Fruit fly (Drosophila melanogaster): ENCODE results near the gene CG33489.
A peak's percentile ranks its signal among the peaks of the same experiment; 100 is the strongest.

The CG33489 gene

DNA sequence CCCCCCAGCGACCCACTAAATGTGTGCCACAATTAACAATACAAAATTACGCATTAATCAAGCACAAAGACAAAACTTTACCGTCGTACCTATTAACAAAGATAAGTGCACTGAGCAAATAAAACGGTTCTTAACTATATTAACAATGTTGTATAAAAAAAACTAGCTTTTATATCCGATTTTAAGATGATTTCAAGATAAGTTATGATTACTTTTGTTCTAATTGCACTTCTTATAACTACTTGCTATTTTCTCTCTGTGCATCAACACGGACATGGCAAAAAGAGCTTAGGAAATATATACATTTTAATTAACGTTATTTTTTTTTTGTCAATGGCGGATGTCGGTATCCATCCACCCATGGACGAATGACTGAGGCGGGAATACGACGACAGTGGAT lies 40.7 kb downstream of the CG33489 start (continued):
- no peak for TF ChIP-seq dac (GFP tag; optimal IDR thresholded peaks at IDR 0.05)
- no peak for TF ChIP-seq CG16779 (tag; optimal IDR thresholded peaks at IDR 0.05)
- TF ChIP-seq CG6276 (GFP tag; optimal IDR thresholded peaks at IDR 0.05) = no peak
- no peak for TF ChIP-seq CG4318 (GFP tag; optimal IDR thresholded peaks at IDR 0.05)
- peak; percentile 3 for TF ChIP-seq CG10631 (GFP tag; optimal IDR thresholded peaks at IDR 0.05)
- no peak for TF ChIP-seq fkh (GFP tag; optimal IDR thresholded peaks at IDR 0.05)
- no peak for TF ChIP-seq vri (GFP tag; optimal IDR thresholded peaks at IDR 0.05)
- TF ChIP-seq Met (GFP tag; optimal IDR thresholded peaks at IDR 0.05) = peak; percentile 18
- no peak for TF ChIP-seq CG6854 (GFP tag; optimal IDR thresholded peaks at IDR 0.05)
- TF ChIP-seq Ets96B (tag; optimal IDR thresholded peaks at IDR 0.05) = no peak
- TF ChIP-seq CG11902 (GFP tag; optimal IDR thresholded peaks at IDR 0.05) = no peak
- no peak for TF ChIP-seq Hr38 (GFP tag; optimal IDR thresholded peaks at IDR 0.05)
- TF ChIP-seq Smox (GFP tag; optimal IDR thresholded peaks at IDR 0.05) = peak; percentile 23
- peak; percentile 25 for TF ChIP-seq CG6792 (GFP tag; optimal IDR thresholded peaks at IDR 0.05)
- TF ChIP-seq CG31627 (GFP tag; optimal IDR thresholded peaks at IDR 0.05) = peak; percentile 37
- peak; percentile 34 for TF ChIP-seq Hr39 (GFP tag; optimal IDR thresholded peaks at IDR 0.05)
- no peak for TF ChIP-seq dsx (GFP tag; optimal IDR thresholded peaks at IDR 0.05; ENCODE audit: poor library complexity, severe bottlenecking)
- TF ChIP-seq CG11762 (GFP tag; optimal IDR thresholded peaks at IDR 0.05; ENCODE audit: insufficient read depth) = no peak
- TF ChIP-seq CG34406 (GFP tag; optimal IDR thresholded peaks at IDR 0.05) = peak; percentile 1
- no peak for TF ChIP-seq CG9139 (GFP tag; optimal IDR thresholded peaks at IDR 0.05)

DNA sequence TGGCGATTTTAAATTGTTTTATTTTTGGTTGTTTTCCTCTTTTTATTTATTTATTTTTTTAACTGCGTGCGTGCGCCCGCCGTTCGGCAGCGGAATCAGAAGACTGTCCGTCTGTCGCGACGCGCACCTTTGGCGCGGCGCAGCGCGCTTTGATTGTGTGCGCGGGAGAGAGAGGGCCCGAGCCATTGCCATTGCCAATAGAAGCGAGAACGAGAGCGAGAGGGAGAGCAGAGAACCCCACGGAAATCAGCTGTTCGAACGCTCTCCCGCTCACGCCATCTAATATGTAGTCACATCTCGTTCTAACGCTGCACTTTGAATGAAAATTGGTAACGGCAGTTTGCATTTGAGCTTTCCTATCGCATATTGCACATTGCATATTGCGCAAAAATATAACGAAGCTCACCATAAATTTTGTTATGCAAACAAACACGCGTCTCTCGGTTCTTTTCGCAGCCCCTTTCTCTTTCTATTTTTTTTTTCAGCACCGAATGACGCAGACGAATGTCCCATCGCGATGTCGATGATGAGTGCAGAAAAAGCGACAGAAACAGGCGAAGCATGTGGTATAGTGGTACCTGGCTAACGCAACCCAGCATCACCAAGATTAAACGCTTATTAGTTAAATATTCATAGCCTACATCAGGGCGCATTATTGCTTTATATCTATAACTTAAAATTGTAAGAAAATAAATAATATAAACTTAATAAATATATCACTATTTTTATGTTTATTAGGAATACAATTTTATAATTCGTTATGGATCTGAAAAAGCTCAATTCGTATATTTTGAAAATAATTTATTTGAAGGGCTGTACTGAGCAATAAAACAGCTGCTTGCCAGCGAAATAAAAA lies 42.2 kb downstream of the CG33489 start:
- TF ChIP-seq CG1621 (tag; optimal IDR thresholded peaks at IDR 0.05) = no peak
- TF ChIP-seq CG32006 (GFP tag; optimal IDR thresholded peaks at IDR 0.05) = peak; percentile 60
- no peak for TF ChIP-seq topi (GFP tag; optimal IDR thresholded peaks at IDR 0.05)
- no peak for TF ChIP-seq CG6808 (GFP tag; optimal IDR thresholded peaks at IDR 0.05)
- peak; percentile 49 for TF ChIP-seq vri (GFP tag; optimal IDR thresholded peaks at IDR 0.05)
- no peak for TF ChIP-seq Lpt (GFP tag; optimal IDR thresholded peaks at IDR 0.05)
- TF ChIP-seq ss (GFP tag; optimal IDR thresholded peaks at IDR 0.05) = no peak
- TF ChIP-seq Hr4 (GFP tag; optimal IDR thresholded peaks at IDR 0.05) = peak; percentile 16
- peak; percentile 20 for TF ChIP-seq svp (GFP tag)
- peak; percentile 56; the same call in 1 of the 2 replicates for TF ChIP-seq CG15336 (GFP tag; IDR thresholded peaks at IDR 0.05)
- peak; percentile 7 for TF ChIP-seq OdsH (GFP tag; optimal IDR thresholded peaks at IDR 0.05)
- TF ChIP-seq CG8632 (GFP tag; optimal IDR thresholded peaks at IDR 0.05) = no peak
- no peak for TF ChIP-seq CG11762 (GFP tag; optimal IDR thresholded peaks at IDR 0.05; ENCODE audit: insufficient read depth)
- TF ChIP-seq CG11294 (GFP tag; IDR thresholded peaks at IDR 0.05) = peak; percentile 57
- peak; percentile 64 for TF ChIP-seq CG6163 (GFP tag; IDR thresholded peaks at IDR 0.05)
- peak; percentile 7 for TF ChIP-seq pdm3 (GFP tag; optimal IDR thresholded peaks at IDR 0.05)
- TF ChIP-seq acj6 (GFP tag; optimal IDR thresholded peaks at IDR 0.05) = peak; percentile 15
- no peak for TF ChIP-seq CG6854 (GFP tag; optimal IDR thresholded peaks at IDR 0.05)
- no peak for TF ChIP-seq esn (GFP tag; optimal IDR thresholded peaks at IDR 0.05)
- no peak for TF ChIP-seq Sox15 (GFP tag; optimal IDR thresholded peaks at IDR 0.05)
- TF ChIP-seq Hr39 (GFP tag; optimal IDR thresholded peaks at IDR 0.05) = no peak
- no peak for TF ChIP-seq CG3032 (tag; optimal IDR thresholded peaks at IDR 0.05)
- no peak for TF ChIP-seq cyc (GFP tag; optimal IDR thresholded peaks at IDR 0.05)
- no peak for TF ChIP-seq Blimp-1 (GFP tag; optimal IDR thresholded peaks at IDR 0.05)
- peak; percentile 19 for TF ChIP-seq CG6276 (GFP tag; optimal IDR thresholded peaks at IDR 0.05)
- no peak for TF ChIP-seq Hr38 (GFP tag; optimal IDR thresholded peaks at IDR 0.05)
- peak; percentile 18 for TF ChIP-seq fkh (GFP tag; optimal IDR thresholded peaks at IDR 0.05)
- peak; percentile 73 for TF ChIP-seq eg (GFP tag; IDR thresholded peaks at IDR 0.05)
- no peak for TF ChIP-seq Sox14 (GFP tag; optimal IDR thresholded peaks at IDR 0.05)
- peak; percentile 39; the same call in 2 of the 3 replicates for TF ChIP-seq CG8119 (GFP tag; IDR thresholded peaks at IDR 0.05)
- TF ChIP-seq achi (GFP tag; optimal IDR thresholded peaks at IDR 0.05) = peak; percentile 35

All from whole organism, prepupa.